Fruit fly (Drosophila melanogaster) whole organism, embryonic: Measurements from ENCODE around the gene CG12948.
A peak's percentile ranks its signal among the peaks of the same experiment; 100 is the strongest.

Source experiments
- Antp ChIP-seq: fragments of 200-800 bp; sonication (Bioruptor generic); optimal IDR thresholded peaks from 3 replicates; lab custom pipeline; 2016; ENCODE audit warnings: missing biosample characterization, missing genetic modification characterization
- Atf3 ChIP-seq: fragments of 200-800 bp; sonication (Bioruptor generic); optimal IDR thresholded peaks from 3 replicates; lab custom pipeline; 2016; ENCODE audit warnings: missing biosample characterization, missing genetic modification characterization
- Atf6 ChIP-seq: fragments of 200-800 bp; sonication (Bioruptor generic); IDR thresholded peaks from 2 replicates; pipeline ENCODE4 v1.3.6; 2022; ENCODE audit warnings: missing biosample characterization, missing genetic modification characterization
- B-H2 ChIP-seq: fragments of 200-800 bp; sonication (Bioruptor generic); optimal IDR thresholded peaks from 2 replicates; lab custom pipeline; 2018; ENCODE audit warnings: missing biosample characterization, mild to moderate bottlenecking, missing genetic modification characterization
- CG10366 ChIP-seq: fragments of 200-800 bp; sonication (Bioruptor generic); IDR thresholded peaks from 2 replicates; pipeline ENCODE4 v1.3.6; 2022; ENCODE audit warnings: missing biosample characterization, missing genetic modification characterization
- CG10654 ChIP-seq: fragments of 200-800 bp; sonication (Bioruptor generic); optimal IDR thresholded peaks from 2 replicates; lab custom pipeline; 2016; ENCODE audit warnings: missing biosample characterization, missing genetic modification characterization
- CG11085 ChIP-seq: fragments of 200-800 bp; sonication (Bioruptor generic); IDR thresholded peaks from 2 replicates; pipeline ENCODE4 v1.3.6; 2022; ENCODE audit warnings: missing biosample characterization, missing genetic modification characterization
- CG12236 ChIP-seq: fragments of 200-800 bp; sonication (Bioruptor generic); optimal IDR thresholded peaks from 2 replicates; lab custom pipeline; 2016; ENCODE audit warnings: missing biosample characterization, missing genetic modification characterization
- CG13624 ChIP-seq: fragments of 200-800 bp; sonication (Bioruptor generic); optimal IDR thresholded peaks from 2 replicates; lab custom pipeline; 2016; ENCODE audit warnings: missing biosample characterization, missing genetic modification characterization
- CG15269 ChIP-seq: fragments of 200-800 bp; sonication (Bioruptor generic); optimal IDR thresholded peaks from 2 replicates; lab custom pipeline; 2018; ENCODE audit warnings: missing biosample characterization, mild to moderate bottlenecking, missing genetic modification characterization, moderate library complexity
- CG17186 ChIP-seq: fragments of 200-800 bp; sonication (Bioruptor generic); optimal IDR thresholded peaks from 3 replicates; lab custom pipeline; 2017; ENCODE audit warnings: missing biosample characterization, missing genetic modification reagents, missing genetic modification characterization
- CG17385 ChIP-seq: fragments of 200-800 bp; sonication (Bioruptor generic); optimal IDR thresholded peaks from 3 replicates; lab custom pipeline; 2018; ENCODE audit warnings: missing biosample characterization, mild to moderate bottlenecking, missing genetic modification characterization
- CG17802 ChIP-seq: fragments of 200-800 bp; sonication (Bioruptor generic); optimal IDR thresholded peaks from 2 replicates; lab custom pipeline; 2018; ENCODE audit warnings: missing biosample characterization, mild to moderate bottlenecking, missing genetic modification characterization, moderate library complexity
- CG2116 ChIP-seq: fragments of 200-800 bp; sonication (Bioruptor generic); optimal IDR thresholded peaks from 3 replicates; lab custom pipeline; 2018; ENCODE audit warnings: missing biosample characterization, mild to moderate bottlenecking, missing genetic modification characterization
- CG34224 ChIP-seq: fragments of 200-800 bp; sonication (Bioruptor generic); IDR thresholded peaks from 3 replicates; pipeline ENCODE4 v1.3.6; 2022; ENCODE audit warnings: missing biosample characterization, missing genetic modification characterization; ENCODE audit not compliant: partially characterized antibody
- CG4617 ChIP-seq: fragments of 200-800 bp; sonication (Bioruptor generic); optimal IDR thresholded peaks from 3 replicates; lab custom pipeline; 2016; ENCODE audit warnings: missing biosample characterization, missing genetic modification characterization, borderline replicate concordance
- CG4707 ChIP-seq: fragments of 200-800 bp; sonication (Bioruptor generic); optimal IDR thresholded peaks from 2 replicates; lab custom pipeline; 2018; ENCODE audit warnings: missing biosample characterization, mild to moderate bottlenecking, missing genetic modification characterization, moderate library complexity
- CG7786 ChIP-seq: fragments of 200-800 bp; sonication (Bioruptor generic); optimal IDR thresholded peaks from 2 replicates; lab custom pipeline; 2016; ENCODE audit warnings: missing biosample characterization, missing genetic modification characterization
- CG8281 ChIP-seq: fragments of 200-800 bp; sonication (Bioruptor generic); optimal IDR thresholded peaks from 2 replicates; lab custom pipeline; 2018; ENCODE audit warnings: missing biosample characterization, mild to moderate bottlenecking, missing genetic modification characterization, moderate library complexity
- CG8359 ChIP-seq: fragments of 200-800 bp; sonication (Bioruptor generic); optimal IDR thresholded peaks from 2 replicates; lab custom pipeline; 2017; ENCODE audit warnings: missing biosample characterization, mild to moderate bottlenecking, missing genetic modification characterization, borderline replicate concordance
- CG9215 ChIP-seq: fragments of 200-800 bp; sonication (Bioruptor generic); IDR thresholded peaks from 2 replicates; pipeline ENCODE4 v1.3.6; 2022; ENCODE audit warnings: missing biosample characterization, missing genetic modification characterization
- CG9727 ChIP-seq: fragments of 200-800 bp; sonication (Bioruptor generic); optimal IDR thresholded peaks from 3 replicates; lab custom pipeline; 2017; ENCODE audit warnings: missing biosample characterization, mild to moderate bottlenecking, missing genetic modification characterization
- Chrac-16 ChIP-seq: fragments of 200-800 bp; sonication (Bioruptor generic); optimal IDR thresholded peaks from 3 replicates; lab custom pipeline; 2016; ENCODE audit warnings: missing biosample characterization, missing genetic modification characterization
- H2.0 ChIP-seq: fragments of 200-800 bp; sonication (Bioruptor generic); IDR thresholded peaks from 2 replicates; pipeline ENCODE4 v1.3.6; 2022; ENCODE audit warnings: missing biosample characterization, missing genetic modification characterization
- Nf-YB ChIP-seq: fragments of 200-800 bp; sonication (Bioruptor generic); optimal IDR thresholded peaks from 3 replicates; lab custom pipeline; 2019; ENCODE audit warnings: missing biosample characterization, mild to moderate bottlenecking, missing genetic modification characterization, moderate library complexity
- Nf-YC ChIP-seq: fragments of 200-800 bp; optimal IDR thresholded peaks from 3 replicates; lab custom pipeline; 2019; ENCODE audit warnings: missing biosample characterization, mild to moderate bottlenecking, missing genetic modification characterization, moderate library complexity
- Ptx1 ChIP-seq: fragments of 200-800 bp; sonication (Bioruptor generic); IDR thresholded peaks from 2 replicates; pipeline ENCODE4 v1.3.6; 2022; ENCODE audit warnings: missing biosample characterization, missing genetic modification characterization
- al ChIP-seq: fragments of 200-800 bp; sonication (Bioruptor generic); IDR thresholded peaks from 2 replicates; pipeline ENCODE4 v1.3.6; 2022; ENCODE audit warnings: missing biosample characterization, missing genetic modification characterization
- aop ChIP-seq: fragments of 200-800 bp; sonication (Bioruptor generic); IDR thresholded peaks from 2 replicates; pipeline ENCODE4 v1.3.6; 2022; ENCODE audit warnings: missing biosample characterization, missing genetic modification characterization
- cad ChIP-seq: fragments of >200 bp; optimal IDR thresholded peaks from 2 replicates; lab custom pipeline; 2017; ENCODE audit warnings: missing biosample characterization, missing genetic modification characterization
- chinmo ChIP-seq: fragments of 200-800 bp; sonication (Bioruptor generic); IDR thresholded peaks from 4 replicates; pipeline ENCODE4 v1.3.6; 2022; ENCODE audit warnings: missing biosample characterization, missing genetic modification characterization; ENCODE audit not compliant: partially characterized antibody
- cwo ChIP-seq: fragments of 200-800 bp; sonication (Bioruptor generic); optimal IDR thresholded peaks from 3 replicates; lab custom pipeline; 2017; ENCODE audit warnings: missing biosample characterization, missing genetic modification characterization, mild to moderate bottlenecking, moderate library complexity, missing genetic modification reagents
- dm ChIP-seq: fragments of 200-800 bp; sonication (Bioruptor generic); optimal IDR thresholded peaks from 3 replicates; lab custom pipeline; 2016; ENCODE audit warnings: missing biosample characterization, missing genetic modification characterization
- gce ChIP-seq: fragments of 200-800 bp; sonication (Bioruptor generic); IDR thresholded peaks from 3 replicates; pipeline ENCODE4 v1.3.6; 2022; ENCODE audit warnings: missing biosample characterization, missing genetic modification characterization
- gcm2 ChIP-seq: fragments of 200-800 bp; sonication (Bioruptor generic); optimal IDR thresholded peaks from 2 replicates; lab custom pipeline; 2016; ENCODE audit warnings: missing biosample characterization, missing genetic modification characterization
- ham ChIP-seq: fragments of 200-800 bp; sonication (Bioruptor generic); IDR thresholded peaks from 2 replicates; pipeline ENCODE4 v1.3.6; 2022; ENCODE audit warnings: missing biosample characterization, missing genetic modification characterization
- inv ChIP-seq: fragments of 200-800 bp; sonication (Bioruptor generic); IDR thresholded peaks from 2 replicates; pipeline ENCODE4 v1.3.6; 2022; ENCODE audit warnings: missing biosample characterization, missing genetic modification characterization; ENCODE audit not compliant: partially characterized antibody
- ranshi ChIP-seq: fragments of 200-800 bp; sonication (Bioruptor generic); IDR thresholded peaks from 2 replicates; pipeline ENCODE4 v1.3.6; 2022; ENCODE audit warnings: missing biosample characterization, missing genetic modification characterization
- rib ChIP-seq: fragments of 200-800 bp; sonication (Bioruptor generic); IDR thresholded peaks from 2 replicates; pipeline ENCODE4 v1.3.6; 2022; ENCODE audit warnings: missing biosample characterization, missing genetic modification characterization
- salm ChIP-seq: fragments of 200-800 bp; sonication (Bioruptor generic); optimal IDR thresholded peaks from 2 replicates; lab custom pipeline; 2018; ENCODE audit warnings: missing biosample characterization, mild to moderate bottlenecking, missing genetic modification characterization
- sc ChIP-seq, 3 experiments: fragments of >200 bp in 2 of 3; fragments of 200-800 bp in 1 of 3; sonication (Bioruptor generic) in 1 of 3; optimal IDR thresholded peaks; 2 replicates in 2 of 3; 3 replicates in 1 of 3; lab custom pipeline; 2017; ENCODE audit warnings: mild to moderate bottlenecking in 1 of 3, missing biosample characterization in 1 of 3, missing genetic modification characterization in 1 of 3, missing genetic modification reagents in 1 of 3
- schlank ChIP-seq: fragments of 200-800 bp; sonication (Bioruptor generic); optimal IDR thresholded peaks from 2 replicates; lab custom pipeline; 2018; ENCODE audit warnings: missing biosample characterization, mild to moderate bottlenecking, missing genetic modification characterization
- sens-2 ChIP-seq: fragments of 200-800 bp; sonication (Bioruptor generic); IDR thresholded peaks from 2 replicates; pipeline ENCODE4 v1.3.6; 2022; ENCODE audit warnings: missing biosample characterization, missing genetic modification characterization
- slbo ChIP-seq: fragments of 200-800 bp; sonication (Bioruptor generic); IDR thresholded peaks from 2 replicates; pipeline ENCODE4 v1.3.6; 2022; ENCODE audit warnings: missing biosample characterization, missing genetic modification characterization
- slou ChIP-seq: fragments of 200-800 bp; sonication (Bioruptor generic); optimal IDR thresholded peaks from 3 replicates; lab custom pipeline; 2016; ENCODE audit warnings: missing biosample characterization, missing genetic modification characterization
- sob ChIP-seq: fragments of 200-800 bp; sonication (Bioruptor generic); IDR thresholded peaks from 2 replicates; pipeline ENCODE4 v1.3.6; 2022; ENCODE audit warnings: missing biosample characterization, missing genetic modification characterization
- yki ChIP-seq: fragments of >200 bp; optimal IDR thresholded peaks from 3 replicates; lab custom pipeline; 2018
- zfh1 ChIP-seq: fragments of 200-800 bp; sonication (Bioruptor generic); IDR thresholded peaks from 3 replicates; pipeline ENCODE4 v1.3.6; 2022; ENCODE audit warnings: missing biosample characterization, missing genetic modification characterization

Gene CG12948

DNA sequence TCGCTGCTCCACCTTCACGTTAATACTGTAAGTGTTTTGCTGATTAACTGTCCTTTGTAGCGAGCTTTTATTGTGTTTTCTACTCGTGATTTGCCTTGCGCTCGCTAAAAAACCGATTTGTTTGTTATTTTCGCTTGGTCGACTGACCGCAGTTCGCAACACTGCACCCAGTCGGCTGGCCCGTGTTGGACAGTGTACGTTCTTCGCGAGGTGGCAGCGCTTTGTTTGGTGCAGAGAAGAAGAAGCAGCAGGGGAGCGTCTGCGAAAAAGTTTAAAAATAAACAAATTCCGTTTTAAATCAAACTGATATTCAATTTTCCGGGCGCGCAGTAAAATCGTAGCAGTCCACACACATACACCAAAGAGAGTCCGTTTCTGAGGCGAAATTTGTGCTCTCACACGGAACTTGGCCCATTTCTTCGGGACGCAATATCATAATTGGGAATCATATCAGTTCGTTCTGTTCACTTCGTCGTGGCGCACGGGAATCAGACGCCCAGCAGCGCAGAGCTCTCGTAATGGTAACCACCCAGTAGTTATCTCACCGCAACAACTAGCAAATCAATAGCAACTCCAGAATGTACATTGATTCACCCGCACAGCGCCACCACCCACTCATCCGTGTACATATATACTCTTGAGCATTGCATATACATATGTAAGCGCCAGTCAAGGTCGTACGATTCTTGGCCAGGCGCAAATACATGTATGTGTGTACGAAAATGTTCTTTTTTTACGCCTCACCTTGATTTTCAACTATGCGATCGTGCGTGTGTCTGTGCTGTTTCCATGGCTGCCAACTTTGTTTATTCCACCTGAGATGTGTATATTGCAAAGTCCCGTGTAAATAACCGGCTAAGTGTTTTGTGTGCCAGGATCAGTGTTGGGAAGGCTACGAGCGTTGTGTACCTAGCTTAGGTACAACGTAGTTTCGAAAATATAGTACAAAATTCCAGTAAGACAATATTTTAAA is 20.4 kb upstream of the CG12948 start, which contains the start of gene Naa80 (continued):
- TF ChIP-seq slbo (GFP tag; lab: Robert Waterston, UW) (peak; percentile 88), Atf6 (GFP tag; lab: Robert Waterston, UW) (peak; percentile 29; the same call in 1 of the 2 replicates), ranshi (GFP tag; lab: Robert Waterston, UW) (peak; percentile 54; the same call in 1 of the 2 replicates), chinmo (GFP tag; lab: Robert Waterston, UW) (0 out of 4 replicates have a peak, but pooled peaks have one; percentile 22), gce (GFP tag; lab: Robert Waterston, UW) (no peak), yki (no peak), CG17385 (GFP tag; lab: Kevin White, UChicago) (peak; percentile 99), sob (GFP tag; lab: Robert Waterston, UW) (peak; percentile 86), Chrac-16 (peak; percentile 72), CG7786 (peak; percentile 76), CG11085 (peak; percentile 8; the same call in 1 of the 2 replicates), sens-2 (GFP tag; lab: Robert Waterston, UW) (no peak), CG8281 (tag; lab: Kevin White, UChicago) (no peak), CG9215 (peak; percentile 30; the same call in 1 of the 2 replicates), CG13624 (peak; percentile 88), Nf-YB (GFP tag; lab: Kevin White, UChicago) (no peak), cad (GFP tag; lab: Kevin White, UChicago) (no peak), Ptx1 (GFP tag; lab: Robert Waterston, UW) (peak; percentile 56), schlank (tag; lab: Kevin White, UChicago) (no peak), sc (optimal IDR thresholded peaks at IDR 0.05; lab: Kevin White, UChicago) (no peak), sc (GFP tag; optimal IDR thresholded peaks at IDR 0.05; lab: Kevin White, UChicago) (no peak), CG2116 (GFP tag; lab: Kevin White, UChicago) (peak; percentile 81), H2.0 (GFP tag; lab: Robert Waterston, UW) (peak; percentile 53), gcm2 (no peak), CG10366 (GFP tag; lab: Robert Waterston, UW) (peak; percentile 41; the same call in 1 of the 2 replicates), CG8359 (GFP tag; lab: Kevin White, UChicago) (no peak), Atf3 (GFP tag; lab: Kevin White, UChicago) (peak; percentile 45), B-H2 (GFP tag; lab: Kevin White, UChicago) (peak; percentile 84), CG9727 (peak; percentile 24), CG17186 (GFP tag; lab: Kevin White, UChicago) (peak; percentile 64), CG4617 (GFP tag; lab: Kevin White, UChicago) (peak; percentile 98), dm (GFP tag; lab: Kevin White, UChicago) (peak; percentile 67), cwo (GFP tag; lab: Kevin White, UChicago) (peak; percentile 25), al (GFP tag; lab: Robert Waterston, UW) (peak; percentile 61), CG17802 (tag; lab: Kevin White, UChicago) (peak; percentile 33), CG12236 (GFP tag; lab: Kevin White, UChicago) (no peak), inv (peak; percentile 28; the same call in 1 of the 2 replicates), CG15269 (tag; lab: Kevin White, UChicago) (peak; percentile 38), CG34224 (GFP tag; lab: Robert Waterston, UW) (peak; percentile 53; the same call in 2 of the 3 replicates), zfh1 (peak; percentile 64), rib (GFP tag; lab: Robert Waterston, UW) (peak; percentile 90), salm (no peak), aop (GFP tag; lab: Robert Waterston, UW) (no peak), CG4707 (peak; percentile 7), Nf-YC (tag; lab: Kevin White, UChicago) (peak; percentile 52), slou (GFP tag; lab: Kevin White, UChicago) (no peak), CG10654 (GFP tag; lab: Kevin White, UChicago) (peak; percentile 51), Antp (GFP tag; lab: Kevin White, UChicago) (peak; percentile 89), ham (GFP tag; lab: Robert Waterston, UW) (no peak)
